Worm (Caenorhabditis elegans) whole organism, young adult: ENCODE measurements around the gene T02C1.2.
A peak's percentile ranks its signal among the peaks of the same experiment; 100 is the strongest.

ENCODE experiments used
- B0035.1 ChIP-seq: sonication (generic microtip); optimal IDR thresholded peaks from 2 replicates; lab custom pipeline; 2016; ENCODE audit warnings: missing genetic modification characterization, mild to moderate bottlenecking, missing compliant biosample characterization, missing genotype, missing genetic modification reagents
- B0336.3 ChIP-seq: fragments of 200-800 bp; sonication (Bioruptor generic); IDR thresholded peaks from 2 replicates; pipeline ENCODE4 v1.3.6; 2022; ENCODE audit warnings: missing genetic modification characterization, missing compliant biosample characterization
- D2030.7 ChIP-seq: fragments of 200-800 bp; sonication (Bioruptor generic); IDR thresholded peaks from 2 replicates; pipeline ENCODE4 v1.3.6; 2022; ENCODE audit warnings: missing genetic modification reagents, missing genetic modification characterization, missing compliant biosample characterization
- F33H1.4 ChIP-seq: fragments of 200-800 bp; sonication (Bioruptor generic); IDR thresholded peaks from 2 replicates; pipeline ENCODE4 v1.3.6; 2022; ENCODE audit warnings: missing genetic modification reagents, missing genetic modification characterization, missing compliant biosample characterization
- F49E8.2 ChIP-seq: sonication (generic microtip); optimal IDR thresholded peaks from 3 replicates; lab custom pipeline; 2017; ENCODE audit warnings: missing genetic modification characterization, mild to moderate bottlenecking, missing compliant biosample characterization, antibody characterized with exemption, moderate library complexity; ENCODE audit not compliant: insufficient read depth
- F55B11.4 ChIP-seq: sonication (generic microtip); optimal IDR thresholded peaks from 2 replicates; lab custom pipeline; 2016; ENCODE audit warnings: missing compliant biosample characterization, missing genetic modification characterization, borderline replicate concordance; ENCODE audit not compliant: insufficient read depth
- F57A8.1 ChIP-seq: fragments of 200-800 bp; sonication (Bioruptor generic); optimal IDR thresholded peaks from 2 replicates; lab custom pipeline; 2018; ENCODE audit warnings: mild to moderate bottlenecking, missing genetic modification characterization, moderate library complexity, missing compliant biosample characterization
- T07F8.4 ChIP-seq: sonication (generic microtip); optimal IDR thresholded peaks from 2 replicates; lab custom pipeline; 2016; ENCODE audit warnings: mild to moderate bottlenecking, missing genetic modification characterization, moderate library complexity, missing compliant biosample characterization
- Y53F4B.3 ChIP-seq: fragments of 200-800 bp; sonication (Bioruptor generic); IDR thresholded peaks from 2 replicates; pipeline ENCODE4 v1.3.6; 2022; ENCODE audit warnings: missing genetic modification reagents, missing genetic modification characterization, missing compliant biosample characterization
- Y79H2A.3 ChIP-seq: fragments of 200-800 bp; sonication (Bioruptor generic); conservative IDR thresholded peaks from 2 replicates; pipeline ENCODE4 v1.3.6; 2022; ENCODE audit warnings: missing genetic modification reagents, missing genetic modification characterization, missing compliant biosample characterization
- Y95B8A.8 ChIP-seq: fragments of 200-800 bp; sonication (Bioruptor generic); IDR thresholded peaks from 2 replicates; pipeline ENCODE4 v1.3.6; 2022; ENCODE audit warnings: missing genetic modification reagents, missing genetic modification characterization, missing compliant biosample characterization
- ZK185.1 ChIP-seq: sonication (generic microtip); optimal IDR thresholded peaks from 2 replicates; lab custom pipeline; 2016; ENCODE audit warnings: mild to moderate bottlenecking, missing genetic modification characterization, missing compliant biosample characterization; ENCODE audit not compliant: poor library complexity, severe bottlenecking
- attf-3 ChIP-seq: fragments of 200-800 bp; sonication (Bioruptor generic); conservative IDR thresholded peaks from 2 replicates; pipeline ENCODE4 v1.3.6; 2022; ENCODE audit warnings: missing genetic modification reagents, missing genetic modification characterization, missing compliant biosample characterization
- attf-5 ChIP-seq: fragments of 200-800 bp; sonication (Bioruptor generic); optimal IDR thresholded peaks from 2 replicates; lab custom pipeline; 2018; ENCODE audit warnings: mild to moderate bottlenecking, missing genetic modification characterization, missing compliant biosample characterization
- bed-2 ChIP-seq: fragments of 200-800 bp; sonication (Bioruptor generic); IDR thresholded peaks from 2 replicates; pipeline ENCODE4 v1.3.6; 2022; ENCODE audit warnings: missing genetic modification reagents, missing genetic modification characterization, missing compliant biosample characterization
- ceh-40 ChIP-seq: fragments of 200-800 bp; sonication (Bioruptor generic); IDR thresholded peaks from 2 replicates; pipeline ENCODE4 v1.3.6; 2022; ENCODE audit warnings: missing genetic modification characterization, missing compliant biosample characterization
- die-1 ChIP-seq: sonication (generic microtip); optimal IDR thresholded peaks from 2 replicates; lab custom pipeline; 2016; ENCODE audit warnings: missing genotype, mild to moderate bottlenecking, missing genetic modification characterization, missing compliant biosample characterization
- dox-1 ChIP-seq: fragments of 200-800 bp; sonication (Bioruptor generic); IDR thresholded peaks from 2 replicates; pipeline ENCODE4 v1.3.6; 2022; ENCODE audit warnings: missing genetic modification reagents, missing genetic modification characterization, missing compliant biosample characterization
- dpl-1 ChIP-seq: fragments of 150-350 bp; optimal IDR thresholded peaks from 2 replicates; lab custom pipeline; 2014; ENCODE audit warnings: missing biosample characterization, missing genetic modification reagents, missing genetic modification characterization
- efl-1 ChIP-seq: fragments of 150-350 bp; optimal IDR thresholded peaks from 2 replicates; lab custom pipeline; 2014; ENCODE audit warnings: missing biosample characterization, missing genetic modification reagents, missing genetic modification characterization
- egrh-3 ChIP-seq: fragments of 200-800 bp; sonication (Bioruptor generic); IDR thresholded peaks from 2 replicates; pipeline ENCODE4 v1.3.6; 2022; ENCODE audit warnings: missing genetic modification reagents, missing genetic modification characterization, missing compliant biosample characterization
- hlh-26 ChIP-seq: fragments of 200-800 bp; sonication (Bioruptor generic); conservative IDR thresholded peaks from 2 replicates; pipeline ENCODE4 v1.3.6; 2022; ENCODE audit warnings: missing genetic modification reagents, missing genetic modification characterization, missing compliant biosample characterization
- hmg-1.2 ChIP-seq: fragments of 200-800 bp; sonication (Bioruptor generic); IDR thresholded peaks from 2 replicates; pipeline ENCODE4 v1.3.6; 2022; ENCODE audit warnings: missing genetic modification reagents, missing genetic modification characterization, missing compliant biosample characterization
- hmg-20 ChIP-seq: fragments of 200-800 bp; sonication (Bioruptor generic); IDR thresholded peaks from 2 replicates; pipeline ENCODE4 v1.3.6; 2022; ENCODE audit warnings: missing genetic modification reagents, missing genetic modification characterization, missing compliant biosample characterization
- lin-26 ChIP-seq: fragments of 200-800 bp; sonication (Bioruptor generic); IDR thresholded peaks from 2 replicates; pipeline ENCODE4 v1.3.6; 2022; ENCODE audit warnings: missing genetic modification reagents, missing genetic modification characterization, missing compliant biosample characterization
- lin-40 ChIP-seq: sonication (generic microtip); optimal IDR thresholded peaks from 2 replicates; lab custom pipeline; 2016; ENCODE audit warnings: missing genetic modification characterization, mild to moderate bottlenecking, missing compliant biosample characterization, missing genotype, missing genetic modification reagents
- lin-54 ChIP-seq: fragments of 200-800 bp; sonication (Bioruptor generic); optimal IDR thresholded peaks from 2 replicates; lab custom pipeline; 2018; ENCODE audit warnings: mild to moderate bottlenecking, missing genetic modification characterization, missing compliant biosample characterization
- lir-1 ChIP-seq: fragments of 200-800 bp; sonication (Bioruptor generic); conservative IDR thresholded peaks from 2 replicates; pipeline ENCODE4 v1.3.6; 2022; ENCODE audit warnings: missing genetic modification reagents, missing genetic modification characterization, missing compliant biosample characterization
- madf-6 ChIP-seq: fragments of 200-800 bp; sonication (Bioruptor generic); IDR thresholded peaks from 2 replicates; pipeline ENCODE4 v1.3.6; 2022; ENCODE audit warnings: missing genetic modification reagents, missing genetic modification characterization, missing compliant biosample characterization
- mcd-1 ChIP-seq: fragments of 200-800 bp; sonication (Bioruptor generic); IDR thresholded peaks from 2 replicates; pipeline ENCODE4 v1.3.6; 2022; ENCODE audit warnings: missing genetic modification reagents, missing genetic modification characterization, missing compliant biosample characterization
- nfyb-1 ChIP-seq: fragments of 200-800 bp; sonication (Bioruptor generic); IDR thresholded peaks from 2 replicates; pipeline ENCODE4 v1.3.6; 2022; ENCODE audit warnings: missing genetic modification reagents, missing genetic modification characterization, missing compliant biosample characterization
- nhr-120 ChIP-seq: fragments of 200-800 bp; sonication (Bioruptor generic); IDR thresholded peaks from 2 replicates; pipeline ENCODE4 v1.3.6; 2022; ENCODE audit warnings: missing genetic modification characterization, missing compliant biosample characterization
- nhr-80 ChIP-seq: sonication (generic microtip); optimal IDR thresholded peaks from 2 replicates; lab custom pipeline; 2016; ENCODE audit warnings: missing genetic modification characterization, missing compliant biosample characterization
- pbrm-1 ChIP-seq: fragments of 200-800 bp; sonication (Bioruptor generic); IDR thresholded peaks from 2 replicates; pipeline ENCODE4 v1.3.6; 2022; ENCODE audit warnings: missing genetic modification reagents, missing genetic modification characterization, missing compliant biosample characterization
- rcor-1 ChIP-seq: fragments of 200-800 bp; sonication (Bioruptor generic); IDR thresholded peaks from 2 replicates; pipeline ENCODE4 v1.3.6; 2022; ENCODE audit warnings: missing genetic modification reagents, missing genetic modification characterization, missing compliant biosample characterization
- repo-1 ChIP-seq: sonication (generic microtip); optimal IDR thresholded peaks from 2 replicates; lab custom pipeline; 2017; ENCODE audit warnings: mild to moderate bottlenecking, missing genetic modification characterization, missing compliant biosample characterization
- snpc-3.4 ChIP-seq: sonication (generic microtip); optimal IDR thresholded peaks from 2 replicates; lab custom pipeline; 2017; ENCODE audit warnings: missing genetic modification characterization, mild to moderate bottlenecking, missing compliant biosample characterization, antibody characterized with exemption, moderate library complexity, missing genotype, missing genetic modification reagents
- sptf-2 ChIP-seq: fragments of 200-800 bp; sonication (Bioruptor generic); optimal IDR thresholded peaks from 2 replicates; lab custom pipeline; 2018; ENCODE audit warnings: mild to moderate bottlenecking, missing genetic modification characterization, missing compliant biosample characterization
- tbp1 ChIP-seq: fragments of 200-800 bp; sonication (Bioruptor generic); optimal IDR thresholded peaks from 2 replicates; lab custom pipeline; 2018; ENCODE audit warnings: mild to moderate bottlenecking, missing genetic modification characterization, missing compliant biosample characterization
- tlf-1 ChIP-seq: fragments of 200-800 bp; sonication (Bioruptor generic); optimal IDR thresholded peaks from 2 replicates; lab custom pipeline; 2018; ENCODE audit warnings: mild to moderate bottlenecking, missing genetic modification characterization, missing compliant biosample characterization
- unc-130 ChIP-seq: sonication (generic microtip); optimal IDR thresholded peaks from 2 replicates; lab custom pipeline; 2016; ENCODE audit warnings: missing genetic modification reagents, missing genetic modification characterization, missing compliant biosample characterization
- xnd-1 ChIP-seq: sonication (generic microtip); optimal IDR thresholded peaks from 2 replicates; lab custom pipeline; 2016; ENCODE audit warnings: missing genotype, missing genetic modification reagents, missing genetic modification characterization, missing compliant biosample characterization
- zfh-2 ChIP-seq: fragments of 200-800 bp; sonication (Bioruptor generic); conservative IDR thresholded peaks from 2 replicates; pipeline ENCODE4 v1.3.6; 2022; ENCODE audit warnings: missing genetic modification reagents, missing genetic modification characterization, missing compliant biosample characterization
- ztf-18 ChIP-seq: sonication (generic microtip); optimal IDR thresholded peaks from 2 replicates; lab custom pipeline; 2016; ENCODE audit warnings: missing genotype, mild to moderate bottlenecking, missing genetic modification characterization, missing compliant biosample characterization
- ztf-25 ChIP-seq: fragments of 200-800 bp; sonication (Bioruptor generic); IDR thresholded peaks from 2 replicates; pipeline ENCODE4 v1.3.6; 2022; ENCODE audit warnings: missing genetic modification reagents, missing genetic modification characterization, missing compliant biosample characterization

The T02C1.2 gene

ce11 chrIII:9224986-9225385, 25.8 kb upstream of the T02C1.2 start (continued):
- TF ChIP-seq F33H1.4 (GFP tag; lab: Robert Waterston, UW) = no peak

ce11 chrIII:9228190-9228589, 22.6 kb upstream of the T02C1.2 start:
- peak; percentile 84 for TF ChIP-seq efl-1
- TF ChIP-seq T07F8.4 (tag; lab: Kevin White, UChicago) = no peak
- peak; percentile 57 for TF ChIP-seq dpl-1
- TF ChIP-seq mcd-1 (GFP tag; lab: Robert Waterston, UW) = peak; percentile 79
- TF ChIP-seq hlh-26 (GFP tag; lab: Robert Waterston, UW) = no peak
- no peak for TF ChIP-seq Y79H2A.3 (GFP tag; lab: Robert Waterston, UW)
- TF ChIP-seq lin-54 (GFP tag; lab: Kevin White, UChicago) = peak; percentile 38
- no peak for TF ChIP-seq ztf-25 (GFP tag; lab: Robert Waterston, UW)
- TF ChIP-seq B0336.3 (GFP tag; lab: Robert Waterston, UW) = peak; percentile 35; the same call in 1 of the 2 replicates
- no peak for TF ChIP-seq ztf-18
- no peak for TF ChIP-seq lir-1 (GFP tag; lab: Robert Waterston, UW)
- peak; percentile 20 for TF ChIP-seq nhr-80
- TF ChIP-seq lin-26 (GFP tag; lab: Robert Waterston, UW) = no peak
- 0 out of 2 replicates have a peak, but pooled peaks have one; percentile 3 for TF ChIP-seq dox-1 (GFP tag; lab: Robert Waterston, UW)
- no peak for TF ChIP-seq sptf-2
- TF ChIP-seq egrh-3 = no peak
- 0 out of 2 replicates have a peak, but pooled peaks have one; percentile 7 for TF ChIP-seq pbrm-1 (GFP tag; lab: Robert Waterston, UW)
- no peak for TF ChIP-seq rcor-1 (GFP tag; lab: Robert Waterston, UW)
- TF ChIP-seq hmg-20 (GFP tag; lab: Robert Waterston, UW) = no peak
- TF ChIP-seq D2030.7 = 0 out of 2 replicates have a peak, but pooled peaks have one; percentile 30
- TF ChIP-seq ZK185.1 = peak; percentile 22
- no peak for TF ChIP-seq zfh-2 (GFP tag; lab: Robert Waterston, UW)
- TF ChIP-seq F55B11.4 (tag; lab: Kevin White, UChicago) = no peak
- TF ChIP-seq repo-1 (tag; lab: Kevin White, UChicago) = no peak
- TF ChIP-seq nhr-120 (GFP tag; lab: Robert Waterston, UW) = no peak
- peak; percentile 34; the same call in 1 of the 2 replicates for TF ChIP-seq madf-6 (GFP tag; lab: Robert Waterston, UW)
- TF ChIP-seq F57A8.1 = no peak
- TF ChIP-seq snpc-3.4 (tag; lab: Kevin White, UChicago) = no peak
- TF ChIP-seq attf-5 (GFP tag; lab: Kevin White, UChicago) = peak; percentile 1

- peak; percentile 93 for TF ChIP-seq efl-1
- TF ChIP-seq attf-3 (GFP tag; lab: Robert Waterston, UW) = no peak
- TF ChIP-seq bed-2 (GFP tag; lab: Robert Waterston, UW) = no peak
- peak; percentile 26 for TF ChIP-seq tbp1 (GFP tag; lab: Kevin White, UChicago)
- TF ChIP-seq nfyb-1 (GFP tag; lab: Robert Waterston, UW) = no peak
- TF ChIP-seq Y53F4B.3 (GFP tag; lab: Robert Waterston, UW) = peak; percentile 6; the same call in 1 of the 2 replicates
- 0 out of 2 replicates have a peak, but pooled peaks have one; percentile 33 for TF ChIP-seq rcor-1 (GFP tag; lab: Robert Waterston, UW)
- TF ChIP-seq die-1 = no peak
- TF ChIP-seq mcd-1 (GFP tag; lab: Robert Waterston, UW) = peak; percentile 9; the same call in 1 of the 2 replicates
- TF ChIP-seq D2030.7 = peak; percentile 88
- TF ChIP-seq F49E8.2 (tag; lab: Kevin White, UChicago) = peak; percentile 72
- TF ChIP-seq madf-6 (GFP tag; lab: Robert Waterston, UW) = peak; percentile 98
- no peak for TF ChIP-seq Y95B8A.8 (GFP tag; lab: Robert Waterston, UW)
- TF ChIP-seq dpl-1 = peak; percentile 73
- TF ChIP-seq ceh-40 = no peak
- TF ChIP-seq B0035.1 = no peak
- TF ChIP-seq snpc-3.4 (tag; lab: Kevin White, UChicago) = peak; percentile 93
- TF ChIP-seq lin-54 (GFP tag; lab: Kevin White, UChicago) = peak; percentile 54
- peak; percentile 26 for TF ChIP-seq unc-130 (GFP tag; lab: Kevin White, UChicago)
- TF ChIP-seq lin-40 (tag; lab: Kevin White, UChicago) = no peak
- peak; percentile 19; the same call in 1 of the 2 replicates for TF ChIP-seq hmg-1.2 (GFP tag; lab: Robert Waterston, UW)
- peak; percentile 97 for TF ChIP-seq xnd-1 (tag; lab: Kevin White, UChicago)
- TF ChIP-seq tlf-1 (GFP tag; lab: Kevin White, UChicago) = peak; percentile 42
Measured at ce11 chrIII:9228722-9229121, 22.1 kb upstream of the T02C1.2 start, which contains the start of gene rnr-1. TSS of gene rnr-1 (minus strand) at chrIII:9228798.
